Worm (Caenorhabditis elegans): Measurements from ENCODE around the gene ZK593.3.

ce11 chrIV:10902476-10902875 lies 13.0 kb upstream of the ZK593.3 start:
- TF ChIP-seq lin-39 (tag; optimal IDR thresholded peaks at IDR 0.05) (no peak), ces-1 (GFP tag; optimal IDR thresholded peaks at IDR 0.05) (no peak), elt-2 (tag; optimal IDR thresholded peaks at IDR 0.05) (no peak), ztf-11 (tag; optimal IDR thresholded peaks at IDR 0.05) (no peak)
